Worm (Caenorhabditis elegans) whole organism, young adult: ENCODE data around the gene npr-32.

Experiments used
- C17E4.6 ChIP-seq: fragments of 200-800 bp; sonication (Bioruptor generic); IDR thresholded peaks from 2 replicates; pipeline ENCODE4 v1.3.6; 2022; ENCODE audit warnings: missing genetic modification reagents, missing genetic modification characterization, missing compliant biosample characterization
- F23B12.7 ChIP-seq: sonication (generic microtip); optimal IDR thresholded peaks from 2 replicates; lab custom pipeline; 2017; ENCODE audit warnings: missing genetic modification characterization, mild to moderate bottlenecking, missing compliant biosample characterization, antibody characterized with exemption, moderate library complexity; ENCODE audit not compliant: insufficient read depth
- T26A5.8 ChIP-seq: sonication (generic microtip); optimal IDR thresholded peaks from 2 replicates; lab custom pipeline; 2016; ENCODE audit warnings: missing genetic modification characterization, missing compliant biosample characterization
- Y53G8AR.9 ChIP-seq: fragments of 200-800 bp; sonication (Bioruptor generic); conservative IDR thresholded peaks from 2 replicates; pipeline ENCODE4 v1.3.6; 2022; ENCODE audit warnings: missing genetic modification reagents, missing genetic modification characterization, missing compliant biosample characterization
- attf-6 ChIP-seq: fragments of 200-800 bp; sonication (Bioruptor generic); IDR thresholded peaks from 2 replicates; pipeline ENCODE4 v1.3.6; 2022; ENCODE audit warnings: missing genetic modification reagents, missing genetic modification characterization, missing compliant biosample characterization
- ccch-3 ChIP-seq: fragments of 200-800 bp; sonication (Bioruptor generic); optimal IDR thresholded peaks from 2 replicates; lab custom pipeline; 2018; ENCODE audit warnings: mild to moderate bottlenecking, missing genetic modification characterization, missing compliant biosample characterization
- ceh-100 ChIP-seq: fragments of 200-800 bp; sonication (Bioruptor generic); IDR thresholded peaks from 2 replicates; pipeline ENCODE4 v1.3.6; 2022; ENCODE audit warnings: missing genetic modification reagents, missing genetic modification characterization, missing compliant biosample characterization
- ceh-27 ChIP-seq: fragments of 200-800 bp; sonication (Bioruptor generic); optimal IDR thresholded peaks from 2 replicates; lab custom pipeline; 2018; ENCODE audit warnings: mild to moderate bottlenecking, missing genetic modification characterization, moderate library complexity, missing compliant biosample characterization
- ceh-40 ChIP-seq: fragments of 200-800 bp; sonication (Bioruptor generic); IDR thresholded peaks from 2 replicates; pipeline ENCODE4 v1.3.6; 2022; ENCODE audit warnings: missing genetic modification characterization, missing compliant biosample characterization
- ceh-91 ChIP-seq: fragments of 200-800 bp; sonication (Bioruptor generic); IDR thresholded peaks from 2 replicates; pipeline ENCODE4 v1.3.6; 2022; ENCODE audit warnings: missing genetic modification reagents, missing genetic modification characterization, missing compliant biosample characterization
- dox-1 ChIP-seq: fragments of 200-800 bp; sonication (Bioruptor generic); IDR thresholded peaks from 2 replicates; pipeline ENCODE4 v1.3.6; 2022; ENCODE audit warnings: missing genetic modification reagents, missing genetic modification characterization, missing compliant biosample characterization
- dpff-1 ChIP-seq: sonication (generic microtip); optimal IDR thresholded peaks from 2 replicates; lab custom pipeline; 2017; ENCODE audit warnings: mild to moderate bottlenecking, missing genetic modification characterization, missing compliant biosample characterization
- egl-44 ChIP-seq: fragments of 200-800 bp; sonication (Bioruptor generic); IDR thresholded peaks from 2 replicates; pipeline ENCODE4 v1.3.6; 2022; ENCODE audit warnings: missing genetic modification reagents, missing genetic modification characterization, missing compliant biosample characterization
- hmg-20 ChIP-seq: fragments of 200-800 bp; sonication (Bioruptor generic); IDR thresholded peaks from 2 replicates; pipeline ENCODE4 v1.3.6; 2022; ENCODE audit warnings: missing genetic modification reagents, missing genetic modification characterization, missing compliant biosample characterization
- let-526 ChIP-seq: fragments of 200-800 bp; sonication (Bioruptor generic); IDR thresholded peaks from 2 replicates; pipeline ENCODE4 v1.3.6; 2022; ENCODE audit warnings: missing genetic modification reagents, missing genetic modification characterization, missing compliant biosample characterization
- lsl-1 ChIP-seq: fragments of 200-800 bp; sonication (Bioruptor generic); optimal IDR thresholded peaks from 2 replicates; lab custom pipeline; 2018; ENCODE audit warnings: mild to moderate bottlenecking, missing genetic modification characterization, moderate library complexity, missing compliant biosample characterization
- madf-3 ChIP-seq: fragments of 200-800 bp; sonication (Bioruptor generic); IDR thresholded peaks from 2 replicates; pipeline ENCODE4 v1.3.6; 2022; ENCODE audit warnings: missing genetic modification reagents, missing genetic modification characterization, missing compliant biosample characterization
- madf-6 ChIP-seq: fragments of 200-800 bp; sonication (Bioruptor generic); IDR thresholded peaks from 2 replicates; pipeline ENCODE4 v1.3.6; 2022; ENCODE audit warnings: missing genetic modification reagents, missing genetic modification characterization, missing compliant biosample characterization
- nhr-120 ChIP-seq: fragments of 200-800 bp; sonication (Bioruptor generic); IDR thresholded peaks from 2 replicates; pipeline ENCODE4 v1.3.6; 2022; ENCODE audit warnings: missing genetic modification characterization, missing compliant biosample characterization
- sdz-38 ChIP-seq: sonication (generic microtip); optimal IDR thresholded peaks from 2 replicates; lab custom pipeline; 2016; ENCODE audit warnings: missing genotype, missing genetic modification characterization, missing compliant biosample characterization
- sea-2 ChIP-seq: fragments of 200-800 bp; sonication (Bioruptor generic); IDR thresholded peaks from 2 replicates; pipeline ENCODE4 v1.3.6; 2022; ENCODE audit warnings: missing genetic modification characterization, missing compliant biosample characterization
- snpc-1.3 ChIP-seq: sonication (generic microtip); optimal IDR thresholded peaks from 2 replicates; lab custom pipeline; 2017; ENCODE audit warnings: missing genetic modification characterization, mild to moderate bottlenecking, missing compliant biosample characterization, antibody characterized with exemption, moderate library complexity, missing genotype, missing genetic modification reagents; ENCODE audit not compliant: insufficient read depth
- snpc-3.4 ChIP-seq: sonication (generic microtip); optimal IDR thresholded peaks from 2 replicates; lab custom pipeline; 2017; ENCODE audit warnings: missing genetic modification characterization, mild to moderate bottlenecking, missing compliant biosample characterization, antibody characterized with exemption, moderate library complexity, missing genotype, missing genetic modification reagents
- snpc-4 ChIP-seq, 5 experiments: fragments of 150-350 bp in 1 of 5; sonication (generic microtip) in 4 of 5; optimal IDR thresholded peaks; 2 replicates each; lab custom pipeline; 2014 to 2018; ENCODE audit warnings: missing genetic modification characterization in 5 of 5, missing biosample characterization in 3 of 5, antibody characterized with exemption in 2 of 5, mild to moderate bottlenecking in 2 of 5, missing compliant biosample characterization in 2 of 5, missing genotype in 2 of 5, moderate library complexity in 2 of 5, missing genetic modification reagents in 1 of 5
- somi-1 ChIP-seq: fragments of 200-800 bp; sonication (Bioruptor generic); optimal IDR thresholded peaks from 2 replicates; lab custom pipeline; 2018; ENCODE audit warnings: mild to moderate bottlenecking, missing genetic modification characterization, missing compliant biosample characterization
- tbp1 ChIP-seq: fragments of 200-800 bp; sonication (Bioruptor generic); optimal IDR thresholded peaks from 2 replicates; lab custom pipeline; 2018; ENCODE audit warnings: mild to moderate bottlenecking, missing genetic modification characterization, missing compliant biosample characterization
- tbx-9 ChIP-seq: sonication (generic microtip); optimal IDR thresholded peaks from 2 replicates; lab custom pipeline; 2016; ENCODE audit warnings: borderline replicate concordance, missing genetic modification characterization, inconsistent platforms, missing compliant biosample characterization
- tlf-1 ChIP-seq: fragments of 200-800 bp; sonication (Bioruptor generic); optimal IDR thresholded peaks from 2 replicates; lab custom pipeline; 2018; ENCODE audit warnings: mild to moderate bottlenecking, missing genetic modification characterization, missing compliant biosample characterization
- ztf-26 ChIP-seq: sonication (generic microtip); optimal IDR thresholded peaks from 2 replicates; lab custom pipeline; 2017; ENCODE audit warnings: missing genetic modification characterization, missing compliant biosample characterization

The npr-32 gene

ce11 chrIV:17207864-17208263, 23.0 kb downstream of the npr-32 start:
- TF ChIP-seq somi-1 (GFP tag; lab: Kevin White, UChicago) (no peak), F23B12.7 (tag; lab: Kevin White, UChicago) (no peak), snpc-4 (GFP tag; optimal IDR thresholded peaks at IDR 0.05; lab: Kevin White, UChicago) (no peak), snpc-4 (tag; optimal IDR thresholded peaks at IDR 0.05; lab: Kevin White, UChicago) (no peak), ccch-3 (GFP tag; lab: Kevin White, UChicago) (no peak), Y53G8AR.9 (GFP tag; lab: Robert Waterston, UW) (no peak), snpc-3.4 (tag; lab: Kevin White, UChicago) (no peak), lsl-1 (GFP tag; lab: Kevin White, UChicago) (no peak), tbp1 (GFP tag; lab: Kevin White, UChicago) (no peak), hmg-20 (no peak), egl-44 (GFP tag; lab: Robert Waterston, UW) (no peak), T26A5.8 (tag; lab: Kevin White, UChicago) (no peak)

- TF ChIP-seq ceh-100, result no peak
- no peak for TF ChIP-seq tbx-9
Measured at ce11 chrIV:17206745-17207144, 24.1 kb downstream of the npr-32 start, which contains the start of gene cnnm-1. cnnm-1 (minus strand) TSS chrIV:17206845.

DNA sequence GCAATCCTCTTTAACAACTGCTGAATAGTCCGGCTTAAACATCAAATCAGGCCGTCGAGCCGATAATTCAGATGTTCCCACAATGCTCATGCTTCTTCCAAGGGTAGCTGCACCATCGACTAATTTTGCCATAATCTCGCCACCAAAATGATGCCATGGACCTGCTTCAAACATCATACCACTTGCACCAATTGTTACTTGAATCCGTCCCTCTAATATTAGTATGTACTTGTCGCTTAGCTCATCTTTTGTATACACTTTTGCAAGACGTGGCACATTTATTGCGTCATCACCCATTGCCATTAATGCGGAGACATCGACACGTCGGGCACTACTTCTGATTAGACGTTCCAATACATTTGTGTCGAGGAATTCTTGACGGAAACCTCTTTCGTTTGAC, 31.2 kb downstream of the npr-32 start:
- TF ChIP-seq F23B12.7 (tag; lab: Kevin White, UChicago) (no peak), snpc-3.4 (tag; lab: Kevin White, UChicago) (no peak), let-526 (GFP tag; lab: Robert Waterston, UW) (no peak), sdz-38 (tag; lab: Kevin White, UChicago) (no peak)

- TF ChIP-seq madf-6 (GFP tag; lab: Robert Waterston, UW), result no peak
- TF ChIP-seq snpc-4 (GFP tag; optimal IDR thresholded peaks at IDR 0.05; lab: Kevin White, UChicago), result no peak
- TF ChIP-seq snpc-4 (tag; optimal IDR thresholded peaks at IDR 0.05; lab: Kevin White, UChicago), result peak in 2 of 4 experiments; percentile 51 to 62
- no peak for TF ChIP-seq ceh-91 (GFP tag; lab: Robert Waterston, UW)
Measured at ce11 chrIV:17193491-17193890, 37.4 kb downstream of the npr-32 start.

DNA sequence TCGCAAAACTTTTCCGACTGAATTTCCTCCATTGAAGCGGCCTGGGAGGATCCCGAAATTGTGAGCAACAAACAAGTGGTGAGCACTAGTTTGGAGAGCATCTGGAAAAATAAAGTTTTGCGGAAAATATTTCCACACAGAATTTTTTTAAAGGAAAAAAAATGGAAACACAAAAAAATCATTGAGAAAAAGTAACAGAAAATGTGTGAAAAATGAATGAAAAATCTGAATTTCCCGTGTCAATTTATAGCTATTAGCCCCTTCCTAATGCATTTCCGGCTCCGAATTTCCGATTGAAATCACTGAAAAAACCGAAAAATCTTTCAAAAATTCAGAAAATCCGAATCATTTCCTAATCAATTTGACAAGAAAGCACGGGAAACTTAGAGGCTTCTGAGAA, 39.1 kb downstream of the npr-32 start, which contains the start of gene flp-17:
flp-17 (minus strand) TSS at position 101 of the 400 bp plus-strand sequence.
- TF ChIP-seq ceh-40 (GFP tag; lab: Robert Waterston, UW), result no peak
- no peak for TF ChIP-seq ceh-27 (GFP tag; lab: Kevin White, UChicago)
- TF ChIP-seq F23B12.7 (tag; lab: Kevin White, UChicago), result no peak
- no peak for TF ChIP-seq ztf-26
- no peak for TF ChIP-seq dpff-1 (tag; lab: Kevin White, UChicago)
- no peak for TF ChIP-seq tlf-1 (GFP tag; lab: Kevin White, UChicago)
- no peak for TF ChIP-seq C17E4.6
- no peak for TF ChIP-seq hmg-20
- TF ChIP-seq dox-1, result no peak
- TF ChIP-seq nhr-120 (GFP tag; lab: Robert Waterston, UW), result no peak
- TF ChIP-seq madf-3, result no peak
- TF ChIP-seq sea-2 (GFP tag; lab: Robert Waterston, UW), result no peak
- TF ChIP-seq ccch-3 (GFP tag; lab: Kevin White, UChicago), result no peak
- no peak for TF ChIP-seq attf-6 (GFP tag; lab: Robert Waterston, UW)
- TF ChIP-seq snpc-1.3 (tag; lab: Kevin White, UChicago), result no peak
